Fruit fly (Drosophila melanogaster): ENCODE data around the gene Chpf.

- TF ChIP-seq CG7101 (tag; optimal IDR thresholded peaks at IDR 0.05) (peak; percentile 20), toe (GFP tag; optimal IDR thresholded peaks at IDR 0.05) (no peak), tj (GFP tag; optimal IDR thresholded peaks at IDR 0.05) (no peak), CG14711 (tag; optimal IDR thresholded peaks at IDR 0.05) (peak; percentile 16), CG33017 (tag; optimal IDR thresholded peaks at IDR 0.05) (peak; percentile 22), ovo (GFP tag; optimal IDR thresholded peaks at IDR 0.05) (no peak), cic (GFP tag; optimal IDR thresholded peaks at IDR 0.05) (no peak), kay (GFP tag; ENCODE audit: borderline replicate concordance) (no peak), CG5204 (GFP tag; optimal IDR thresholded peaks at IDR 0.05) (no peak), pad (GFP tag; optimal IDR thresholded peaks at IDR 0.05) (no peak), CG1620 (GFP tag; optimal IDR thresholded peaks at IDR 0.05) (no peak)
These were observed 12.3 kb downstream of the Chpf start for dm6 chrX:13099919-13100318.

Measured in whole organism, adult.